Fruit fly (Drosophila melanogaster) S2 (cell line): ENCODE data around the gene MTF-1.

Experiments used
- CG8478 ChIP-seq: fragments of >200 bp; optimal IDR thresholded peaks from 2 replicates; lab custom pipeline; 2018
- CTCF ChIP-seq, 2 experiments: fragments of >200 bp; optimal IDR thresholded peaks; 2 replicates each; lab custom pipeline; 2018

- no peak for TF ChIP-seq CG8478 (lab: Kevin White, UChicago)
- TF ChIP-seq CTCF (optimal IDR thresholded peaks at IDR 0.05; lab: Kevin White, UChicago) = no peak
Measured at dm6 chr3L:9461670-9462246, 31.6 kb downstream of the MTF-1 start.
